Worm (Caenorhabditis elegans) whole organism, late embryonic: ENCODE measurements around the gene C25E10.16.

ENCODE experiments used
- fkh-10 ChIP-seq: fragments of 150-350 bp; optimal IDR thresholded peaks from 2 replicates; lab custom pipeline; 2014; ENCODE audit warnings: missing biosample characterization, missing genetic modification reagents, missing genetic modification characterization
- pag-3 ChIP-seq: sonication (generic microtip); optimal IDR thresholded peaks from 2 replicates; lab custom pipeline; 2016; ENCODE audit warnings: missing compliant biosample characterization, missing genetic modification characterization, borderline replicate concordance
- tbx-2 ChIP-seq: sonication (generic microtip); optimal IDR thresholded peaks from 2 replicates; lab custom pipeline; 2016; ENCODE audit warnings: missing genetic modification characterization, missing compliant biosample characterization
- ttx-3 ChIP-seq: sonication (generic microtip); optimal IDR thresholded peaks from 2 replicates; lab custom pipeline; 2016; ENCODE audit warnings: missing genetic modification reagents, missing genetic modification characterization, missing compliant biosample characterization
- zip-5 ChIP-seq: sonication (generic microtip); optimal IDR thresholded peaks from 2 replicates; lab custom pipeline; 2016; ENCODE audit warnings: missing genetic modification characterization, missing compliant biosample characterization

DNA sequence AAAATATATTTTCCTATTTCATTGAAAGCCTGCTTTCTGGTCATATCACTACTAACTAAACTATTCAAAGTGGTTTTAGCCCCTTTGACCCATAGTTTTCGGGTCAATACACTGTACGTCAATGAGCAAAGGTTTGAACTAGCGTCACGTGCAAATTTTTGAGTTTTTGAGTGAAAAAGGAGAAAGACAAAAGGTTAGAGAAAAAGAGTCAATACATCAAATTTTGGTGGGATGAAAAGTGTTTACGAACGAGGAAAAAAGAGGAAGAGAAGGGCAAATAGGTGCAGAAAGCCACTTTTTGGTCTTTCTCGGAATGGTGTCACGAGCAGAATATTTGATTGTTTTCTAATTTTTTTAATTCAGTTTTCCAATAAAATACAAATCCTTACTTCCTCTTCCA, 16.5 kb upstream of the C25E10.16 start:
- TF ChIP-seq pag-3 (tag; lab: Kevin White, UChicago), result no peak
- TF ChIP-seq tbx-2 (tag; lab: Kevin White, UChicago), result no peak
- no peak for TF ChIP-seq fkh-10 (GFP tag; lab: Kevin White, UChicago)
- TF ChIP-seq zip-5, result no peak
- no peak for TF ChIP-seq ttx-3 (tag; lab: Kevin White, UChicago)
